Fruit fly (Drosophila melanogaster) whole organism, embryonic: ENCODE results near the gene CG15890.

Source experiments
- ATbp ChIP-seq: fragments of 200-800 bp; sonication (Bioruptor generic); optimal IDR thresholded peaks from 2 replicates; lab custom pipeline; 2017; ENCODE audit warnings: missing biosample characterization, mild to moderate bottlenecking, missing genetic modification characterization, missing genetic modification reagents
- CG10274 ChIP-seq: fragments of 200-800 bp; sonication (Bioruptor generic); optimal IDR thresholded peaks from 3 replicates; lab custom pipeline; 2017; ENCODE audit warnings: missing biosample characterization, mild to moderate bottlenecking, missing genetic modification characterization
- CG10366 ChIP-seq: fragments of 200-800 bp; sonication (Bioruptor generic); IDR thresholded peaks from 2 replicates; pipeline ENCODE4 v1.3.6; 2022; ENCODE audit warnings: missing biosample characterization, missing genetic modification characterization
- CG10959 ChIP-seq: fragments of 200-800 bp; sonication (Bioruptor generic); IDR thresholded peaks from 2 replicates; pipeline ENCODE4 v1.3.6; 2022; ENCODE audit warnings: missing biosample characterization, missing genetic modification characterization
- CG14860 ChIP-seq: fragments of 200-800 bp; sonication (Bioruptor generic); IDR thresholded peaks from 3 replicates; pipeline ENCODE4 v1.3.6; 2022; ENCODE audit warnings: missing biosample characterization, missing genetic modification characterization; ENCODE audit not compliant: partially characterized antibody
- CG16813 ChIP-seq: fragments of 200-800 bp; sonication (Bioruptor generic); IDR thresholded peaks from 3 replicates; pipeline ENCODE4 v1.3.6; 2022; ENCODE audit warnings: missing biosample characterization, missing genetic modification characterization; ENCODE audit not compliant: partially characterized antibody
- CG16815 ChIP-seq: fragments of 200-800 bp; sonication (Bioruptor generic); optimal IDR thresholded peaks from 3 replicates; lab custom pipeline; 2017; ENCODE audit warnings: missing biosample characterization, mild to moderate bottlenecking, missing genetic modification characterization
- CG17359 ChIP-seq: fragments of 200-800 bp; sonication (Bioruptor generic); optimal IDR thresholded peaks from 3 replicates; lab custom pipeline; 2018; ENCODE audit warnings: missing biosample characterization, mild to moderate bottlenecking, missing genetic modification characterization, moderate library complexity
- CG18619 ChIP-seq: fragments of 200-800 bp; sonication (Bioruptor generic); optimal IDR thresholded peaks from 3 replicates; lab custom pipeline; 2017; ENCODE audit warnings: missing biosample characterization, mild to moderate bottlenecking, missing genetic modification characterization
- CG2199 ChIP-seq: fragments of 200-800 bp; sonication (Bioruptor generic); IDR thresholded peaks from 3 replicates; pipeline ENCODE4 v1.3.6; 2022; ENCODE audit warnings: missing biosample characterization, missing genetic modification characterization
- CG30403 ChIP-seq: fragments of 200-800 bp; sonication (Bioruptor generic); optimal IDR thresholded peaks from 3 replicates; lab custom pipeline; 2016; ENCODE audit warnings: missing biosample characterization, missing genetic modification characterization
- CG32772 ChIP-seq: fragments of 200-800 bp; sonication (Bioruptor generic); IDR thresholded peaks from 2 replicates; pipeline ENCODE4 v1.3.6; 2022; ENCODE audit warnings: missing biosample characterization, missing genetic modification characterization
- CG3847 ChIP-seq: fragments of 200-800 bp; sonication (Bioruptor generic); IDR thresholded peaks from 2 replicates; pipeline ENCODE4 v1.3.6; 2022; ENCODE audit warnings: missing biosample characterization, missing genetic modification characterization
- CG4730 ChIP-seq: fragments of 200-800 bp; sonication (Bioruptor generic); IDR thresholded peaks from 2 replicates; pipeline ENCODE4 v1.3.6; 2022; ENCODE audit warnings: missing biosample characterization, missing genetic modification characterization
- CG5180 ChIP-seq: fragments of 200-800 bp; sonication (Bioruptor generic); optimal IDR thresholded peaks from 3 replicates; lab custom pipeline; 2017; ENCODE audit warnings: missing biosample characterization, missing genetic modification characterization, mild to moderate bottlenecking, moderate library complexity, missing genetic modification reagents
- CG5245 ChIP-seq: fragments of 200-800 bp; sonication (Bioruptor generic); optimal IDR thresholded peaks from 3 replicates; lab custom pipeline; 2016; ENCODE audit warnings: missing biosample characterization, missing genetic modification characterization
- CG6689 ChIP-seq: fragments of 200-800 bp; sonication (Bioruptor generic); IDR thresholded peaks from 2 replicates; pipeline ENCODE4 v1.3.6; 2022; ENCODE audit warnings: missing biosample characterization, missing genetic modification characterization
- CG6813 ChIP-seq: fragments of 200-800 bp; sonication (Bioruptor generic); optimal IDR thresholded peaks from 2 replicates; lab custom pipeline; 2017; ENCODE audit warnings: missing biosample characterization, missing genetic modification characterization, mild to moderate bottlenecking, moderate library complexity, missing genetic modification reagents
- CG7556 ChIP-seq: fragments of 200-800 bp; sonication (Bioruptor generic); optimal IDR thresholded peaks from 2 replicates; lab custom pipeline; 2017; ENCODE audit warnings: missing biosample characterization, mild to moderate bottlenecking, missing genetic modification characterization
- CG8281 ChIP-seq: fragments of 200-800 bp; sonication (Bioruptor generic); optimal IDR thresholded peaks from 2 replicates; lab custom pipeline; 2018; ENCODE audit warnings: missing biosample characterization, mild to moderate bottlenecking, missing genetic modification characterization, moderate library complexity
- CG9932 ChIP-seq: fragments of 200-800 bp; sonication (Bioruptor generic); IDR thresholded peaks from 2 replicates; pipeline ENCODE4 v1.3.6; 2022; ENCODE audit warnings: missing biosample characterization, missing genetic modification characterization
- E2f2 ChIP-seq: fragments of 200-800 bp; sonication (Bioruptor generic); IDR thresholded peaks from 2 replicates; pipeline ENCODE4 v1.3.6; 2022; ENCODE audit warnings: missing biosample characterization, missing genetic modification characterization
- Gug ChIP-seq: fragments of 200-800 bp; sonication (Bioruptor generic); IDR thresholded peaks from 4 replicates; pipeline ENCODE4 v1.3.6; 2022; ENCODE audit warnings: missing biosample characterization, missing genetic modification characterization
- Hr51 ChIP-seq, 2 experiments: fragments of 200-800 bp; sonication (Bioruptor generic); optimal IDR thresholded peaks; 2 replicates in 1 of 2; 3 replicates in 1 of 2; lab custom pipeline; 2016 to 2018; ENCODE audit warnings: missing biosample characterization in 2 of 2, missing genetic modification characterization in 2 of 2, mild to moderate bottlenecking in 1 of 2, moderate library complexity in 1 of 2
- MESR4 ChIP-seq: fragments of 200-800 bp; sonication (Bioruptor generic); optimal IDR thresholded peaks from 2 replicates; lab custom pipeline; 2018; ENCODE audit warnings: missing biosample characterization, mild to moderate bottlenecking, missing genetic modification characterization, moderate library complexity
- Max ChIP-seq: fragments of 200-800 bp; sonication (Bioruptor generic); optimal IDR thresholded peaks from 2 replicates; lab custom pipeline; 2016; ENCODE audit warnings: missing biosample characterization, mild to moderate bottlenecking, missing genetic modification characterization
- Optix ChIP-seq: fragments of 200-800 bp; sonication (Bioruptor generic); IDR thresholded peaks from 3 replicates; pipeline ENCODE4 v1.3.6; 2022; ENCODE audit warnings: missing biosample characterization, missing genetic modification characterization
- Pdp1 ChIP-seq, 2 experiments: fragments of 200-800 bp; sonication (Bioruptor generic); optimal IDR thresholded peaks; 3 replicates each; lab custom pipeline; 2016; ENCODE audit warnings: missing biosample characterization in 2 of 2, missing genetic modification characterization in 2 of 2, mild to moderate bottlenecking in 1 of 2, moderate library complexity in 1 of 2
- Ptx1 ChIP-seq: fragments of 200-800 bp; sonication (Bioruptor generic); IDR thresholded peaks from 2 replicates; pipeline ENCODE4 v1.3.6; 2022; ENCODE audit warnings: missing biosample characterization, missing genetic modification characterization
- Six4 ChIP-seq: fragments of 200-800 bp; sonication (Bioruptor generic); optimal IDR thresholded peaks from 2 replicates; lab custom pipeline; 2016; ENCODE audit warnings: missing biosample characterization, missing genetic modification characterization
- Sry-β ChIP-seq: fragments of 200-800 bp; sonication (Bioruptor generic); optimal IDR thresholded peaks from 2 replicates; lab custom pipeline; 2018; ENCODE audit warnings: missing biosample characterization, mild to moderate bottlenecking, missing genetic modification characterization, moderate library complexity
- bab2 ChIP-seq: fragments of 200-800 bp; sonication (Bioruptor generic); optimal IDR thresholded peaks from 2 replicates; lab custom pipeline; 2016; ENCODE audit warnings: missing biosample characterization, missing genetic modification characterization
- cato ChIP-seq: fragments of 200-800 bp; sonication (Bioruptor generic); optimal IDR thresholded peaks from 2 replicates; lab custom pipeline; 2016; ENCODE audit warnings: missing biosample characterization, missing genetic modification characterization, borderline replicate concordance
- caup ChIP-seq: fragments of 200-800 bp; sonication (Bioruptor generic); optimal IDR thresholded peaks from 3 replicates; lab custom pipeline; 2017; ENCODE audit warnings: missing biosample characterization, mild to moderate bottlenecking, missing genetic modification characterization, moderate library complexity; ENCODE audit not compliant: severe bottlenecking
- cg ChIP-seq: fragments of 200-800 bp; sonication (Bioruptor generic); optimal IDR thresholded peaks from 3 replicates; lab custom pipeline; 2019; ENCODE audit warnings: missing biosample characterization, mild to moderate bottlenecking, missing genetic modification characterization, moderate library complexity
- dimm ChIP-seq: fragments of 200-800 bp; sonication (Bioruptor generic); IDR thresholded peaks from 2 replicates; pipeline ENCODE4 v1.3.6; 2022; ENCODE audit warnings: missing biosample characterization, missing genetic modification characterization
- dmrt11E ChIP-seq: fragments of 200-800 bp; sonication (Bioruptor generic); optimal IDR thresholded peaks from 3 replicates; lab custom pipeline; 2018; ENCODE audit warnings: missing biosample characterization, mild to moderate bottlenecking, missing genetic modification characterization, moderate library complexity
- ewg ChIP-seq: fragments of 200-800 bp; sonication (Bioruptor generic); optimal IDR thresholded peaks from 3 replicates; lab custom pipeline; 2017; ENCODE audit warnings: mild to moderate bottlenecking, missing biosample characterization, missing genetic modification reagents, missing genetic modification characterization
- ftz-f1 ChIP-seq: fragments of 200-800 bp; sonication (Bioruptor generic); optimal IDR thresholded peaks from 2 replicates; lab custom pipeline; 2016; ENCODE audit warnings: missing biosample characterization, missing genetic modification characterization
- hb ChIP-seq: fragments of 200-800 bp; sonication (Bioruptor generic); IDR thresholded peaks from 3 replicates; pipeline ENCODE4 v1.3.6; 2022; ENCODE audit warnings: missing biosample characterization, missing genetic modification characterization; ENCODE audit not compliant: partially characterized antibody
- hkb ChIP-seq, 2 experiments: fragments of 200-800 bp in 1 of 2; fragments of >200 bp in 1 of 2; sonication (Bioruptor generic) in 1 of 2; IDR thresholded peaks in 1 of 2; optimal IDR thresholded peaks in 1 of 2; 2 replicates each; pipeline versions ENCODE4 v1.3.6 to Lab custom; 2017 to 2022; ENCODE audit warnings: missing biosample characterization in 1 of 2, missing genetic modification characterization in 1 of 2
- jigr1 ChIP-seq: fragments of 200-800 bp; sonication (Bioruptor generic); IDR thresholded peaks from 3 replicates; pipeline ENCODE4 v1.3.6; 2022; ENCODE audit warnings: missing biosample characterization, missing genetic modification characterization
- nerfin-1 ChIP-seq: fragments of 200-800 bp; sonication (Bioruptor generic); optimal IDR thresholded peaks from 3 replicates; lab custom pipeline; 2019; ENCODE audit warnings: missing biosample characterization, mild to moderate bottlenecking, missing genetic modification characterization, moderate library complexity
- onecut ChIP-seq: fragments of 200-800 bp; sonication (Bioruptor generic); IDR thresholded peaks from 2 replicates; pipeline ENCODE4 v1.3.6; 2022; ENCODE audit warnings: missing biosample characterization, missing genetic modification characterization
- repo ChIP-seq: fragments of 200-800 bp; sonication (Bioruptor generic); optimal IDR thresholded peaks from 2 replicates; lab custom pipeline; 2016; ENCODE audit warnings: missing biosample characterization, missing genetic modification characterization
- sc ChIP-seq, 3 experiments: fragments of >200 bp in 2 of 3; fragments of 200-800 bp in 1 of 3; sonication (Bioruptor generic) in 1 of 3; optimal IDR thresholded peaks; 2 replicates in 2 of 3; 3 replicates in 1 of 3; lab custom pipeline; 2017; ENCODE audit warnings: mild to moderate bottlenecking in 1 of 3, missing biosample characterization in 1 of 3, missing genetic modification characterization in 1 of 3, missing genetic modification reagents in 1 of 3
- tx ChIP-seq: fragments of 200-800 bp; sonication (Bioruptor generic); optimal IDR thresholded peaks from 2 replicates; lab custom pipeline; 2016; ENCODE audit warnings: missing biosample characterization, missing genetic modification characterization
- usp ChIP-seq: fragments of >200 bp; optimal IDR thresholded peaks from 2 replicates; lab custom pipeline; 2017; ENCODE audit warnings: missing biosample characterization, missing genetic modification characterization

Gene CG15890

DNA sequence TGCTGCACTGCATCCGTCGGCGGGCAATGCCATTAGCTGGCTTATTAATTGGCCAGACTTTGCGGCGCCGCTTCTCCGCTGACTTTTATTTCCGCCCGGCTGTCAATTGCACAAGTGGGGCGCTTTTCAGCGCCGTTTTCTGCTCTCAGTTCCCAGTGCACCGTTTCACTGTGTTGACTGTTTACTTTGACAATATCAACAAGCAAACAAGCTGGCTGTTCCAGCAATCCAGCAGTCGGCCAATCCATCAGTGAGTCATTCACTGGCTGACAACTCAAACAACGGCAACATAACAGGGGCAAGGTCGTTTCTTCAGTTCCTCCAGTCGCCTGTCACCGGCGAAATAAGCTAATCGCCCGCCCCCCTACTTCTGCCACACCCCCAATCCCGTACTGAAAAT, 48.3 kb downstream of the CG15890 start (continued):
- TF ChIP-seq CG9932 (peak; percentile 44; the same call in 1 of the 2 replicates), CG30403 (GFP tag; lab: Kevin White, UChicago) (peak; percentile 43), E2f2 (GFP tag; lab: Robert Waterston, UW) (peak; percentile 64), CG6813 (GFP tag; lab: Kevin White, UChicago) (peak; percentile 93), CG6689 (GFP tag; lab: Robert Waterston, UW) (peak; percentile 65), CG10959 (GFP tag; lab: Robert Waterston, UW) (peak; percentile 25; the same call in 1 of the 2 replicates), Hr51 (GFP tag; optimal IDR thresholded peaks at IDR 0.05; lab: Kevin White, UChicago) (peak; percentile 61 to 75), onecut (GFP tag; lab: Robert Waterston, UW) (peak; percentile 86), dimm (GFP tag; lab: Robert Waterston, UW) (peak; percentile 80), dmrt11E (tag; lab: Kevin White, UChicago) (peak; percentile 59), hb (GFP tag; lab: Robert Waterston, UW) (no peak), CG16815 (GFP tag; lab: Kevin White, UChicago) (peak; percentile 6), sc (optimal IDR thresholded peaks at IDR 0.05; lab: Kevin White, UChicago) (no peak), sc (GFP tag; optimal IDR thresholded peaks at IDR 0.05; lab: Kevin White, UChicago) (peak; percentile 83), usp (GFP tag; lab: Kevin White, UChicago) (no peak), cg (GFP tag; lab: Kevin White, UChicago) (no peak), CG16813 (GFP tag; lab: Robert Waterston, UW) (no peak), jigr1 (GFP tag; lab: Robert Waterston, UW) (no peak), Six4 (GFP tag; lab: Kevin White, UChicago) (peak; percentile 73), CG10274 (GFP tag; lab: Kevin White, UChicago) (peak; percentile 71), CG2199 (GFP tag; lab: Robert Waterston, UW) (no peak), hkb (optimal IDR thresholded peaks at IDR 0.05; lab: Kevin White, UChicago) (no peak), hkb (GFP tag; IDR thresholded peaks at IDR 0.05; lab: Robert Waterston, UW) (peak; percentile 91), CG10366 (GFP tag; lab: Robert Waterston, UW) (peak; percentile 59), ATbp (peak; percentile 99), CG3847 (GFP tag; lab: Robert Waterston, UW) (peak; percentile 61), repo (GFP tag; lab: Kevin White, UChicago) (peak; percentile 61), CG8281 (tag; lab: Kevin White, UChicago) (peak; percentile 96), ftz-f1 (GFP tag; lab: Kevin White, UChicago) (no peak), Ptx1 (GFP tag; lab: Robert Waterston, UW) (peak; percentile 45; the same call in 1 of the 2 replicates), MESR4 (peak; percentile 14), CG32772 (peak; percentile 34), CG4730 (GFP tag; lab: Robert Waterston, UW) (peak; percentile 47; the same call in 1 of the 2 replicates), caup (GFP tag; lab: Kevin White, UChicago) (peak; percentile 89), cato (GFP tag; lab: Kevin White, UChicago) (peak; percentile 67), CG18619 (GFP tag; lab: Kevin White, UChicago) (peak; percentile 85), Pdp1 (GFP tag; optimal IDR thresholded peaks at IDR 0.05; lab: Kevin White, UChicago) (peak; percentile 53 to 69), Sry-β (GFP tag; lab: Kevin White, UChicago) (peak; percentile 61), CG14860 (GFP tag; lab: Robert Waterston, UW) (no peak), nerfin-1 (tag; lab: Kevin White, UChicago) (peak; percentile 78), CG7556 (GFP tag; lab: Kevin White, UChicago) (peak; percentile 77), ewg (GFP tag; lab: Kevin White, UChicago) (peak; percentile 82), bab2 (peak; percentile 83), CG17359 (peak; percentile 89), Max (GFP tag; lab: Kevin White, UChicago) (peak; percentile 42), CG5180 (peak; percentile 82), CG5245 (GFP tag; lab: Kevin White, UChicago) (peak; percentile 68), Gug (GFP tag; lab: Robert Waterston, UW) (no peak; the same call in 3 of the 4 replicates), Optix (GFP tag; lab: Robert Waterston, UW) (peak; percentile 62; the same call in 2 of the 3 replicates), tx (peak; percentile 40)
